Worm (Caenorhabditis elegans) whole organism, young adult: Measurements from ENCODE around the gene ZK666.2.

Source experiments
- F33H1.4 ChIP-seq: fragments of 200-800 bp; sonication (Bioruptor generic); IDR thresholded peaks from 2 replicates; pipeline ENCODE4 v1.3.6; 2022; ENCODE audit warnings: missing genetic modification reagents, missing genetic modification characterization, missing compliant biosample characterization
- F39B2.1 ChIP-seq: fragments of 200-800 bp; sonication (Bioruptor generic); IDR thresholded peaks from 2 replicates; pipeline ENCODE4 v1.3.6; 2022; ENCODE audit warnings: missing genetic modification reagents, missing genetic modification characterization, missing compliant biosample characterization
- K11D2.4 ChIP-seq: fragments of 200-800 bp; sonication (Bioruptor generic); IDR thresholded peaks from 2 replicates; pipeline ENCODE4 v1.3.6; 2022; ENCODE audit warnings: missing genetic modification reagents, missing genetic modification characterization, missing compliant biosample characterization
- Y56A3A.18 ChIP-seq: fragments of 200-800 bp; sonication (Bioruptor generic); IDR thresholded peaks from 2 replicates; pipeline ENCODE4 v1.3.6; 2022; ENCODE audit warnings: missing genetic modification reagents, missing genetic modification characterization, missing compliant biosample characterization
- Y95B8A.8 ChIP-seq: fragments of 200-800 bp; sonication (Bioruptor generic); IDR thresholded peaks from 2 replicates; pipeline ENCODE4 v1.3.6; 2022; ENCODE audit warnings: missing genetic modification reagents, missing genetic modification characterization, missing compliant biosample characterization
- ama-1 ChIP-seq, 3 experiments: fragments of 150-350 bp in 1 of 3; sonication (generic microtip) in 2 of 3; optimal IDR thresholded peaks; 2 replicates each; lab custom pipeline; 2014 to 2018; ENCODE audit warnings: missing biosample characterization in 2 of 3, missing genetic modification characterization in 2 of 3, missing genetic modification reagents in 2 of 3
- aptf-3 ChIP-seq: fragments of 200-800 bp; sonication (Bioruptor generic); IDR thresholded peaks from 2 replicates; pipeline ENCODE4 v1.3.6; 2022; ENCODE audit warnings: missing genetic modification characterization, missing compliant biosample characterization
- attf-3 ChIP-seq: fragments of 200-800 bp; sonication (Bioruptor generic); conservative IDR thresholded peaks from 2 replicates; pipeline ENCODE4 v1.3.6; 2022; ENCODE audit warnings: missing genetic modification reagents, missing genetic modification characterization, missing compliant biosample characterization
- attf-6 ChIP-seq: fragments of 200-800 bp; sonication (Bioruptor generic); IDR thresholded peaks from 2 replicates; pipeline ENCODE4 v1.3.6; 2022; ENCODE audit warnings: missing genetic modification reagents, missing genetic modification characterization, missing compliant biosample characterization
- ceh-40 ChIP-seq: fragments of 200-800 bp; sonication (Bioruptor generic); IDR thresholded peaks from 2 replicates; pipeline ENCODE4 v1.3.6; 2022; ENCODE audit warnings: missing genetic modification characterization, missing compliant biosample characterization
- die-1 ChIP-seq: sonication (generic microtip); optimal IDR thresholded peaks from 2 replicates; lab custom pipeline; 2016; ENCODE audit warnings: missing genotype, mild to moderate bottlenecking, missing genetic modification characterization, missing compliant biosample characterization
- dox-1 ChIP-seq: fragments of 200-800 bp; sonication (Bioruptor generic); IDR thresholded peaks from 2 replicates; pipeline ENCODE4 v1.3.6; 2022; ENCODE audit warnings: missing genetic modification reagents, missing genetic modification characterization, missing compliant biosample characterization
- dpff-1 ChIP-seq: sonication (generic microtip); optimal IDR thresholded peaks from 2 replicates; lab custom pipeline; 2017; ENCODE audit warnings: mild to moderate bottlenecking, missing genetic modification characterization, missing compliant biosample characterization
- efl-1 ChIP-seq: fragments of 150-350 bp; optimal IDR thresholded peaks from 2 replicates; lab custom pipeline; 2014; ENCODE audit warnings: missing biosample characterization, missing genetic modification reagents, missing genetic modification characterization
- lin-35 ChIP-seq, 3 experiments: fragments of 150-350 bp in 2 of 3; sonication (generic microtip) in 1 of 3; optimal IDR thresholded peaks; 2 replicates each; lab custom pipeline; 2014 to 2018; ENCODE audit warnings: missing biosample characterization in 3 of 3, missing genetic modification characterization in 3 of 3, missing genetic modification reagents in 3 of 3
- lir-1 ChIP-seq: fragments of 200-800 bp; sonication (Bioruptor generic); conservative IDR thresholded peaks from 2 replicates; pipeline ENCODE4 v1.3.6; 2022; ENCODE audit warnings: missing genetic modification reagents, missing genetic modification characterization, missing compliant biosample characterization
- lsy-27 ChIP-seq: sonication (generic microtip); optimal IDR thresholded peaks from 2 replicates; lab custom pipeline; 2017; ENCODE audit warnings: missing genetic modification characterization, mild to moderate bottlenecking, missing compliant biosample characterization, antibody characterized with exemption, missing genotype, borderline replicate concordance; ENCODE audit not compliant: insufficient read depth
- madf-6 ChIP-seq: fragments of 200-800 bp; sonication (Bioruptor generic); IDR thresholded peaks from 2 replicates; pipeline ENCODE4 v1.3.6; 2022; ENCODE audit warnings: missing genetic modification reagents, missing genetic modification characterization, missing compliant biosample characterization
- nhr-179 ChIP-seq: sonication (generic microtip); optimal IDR thresholded peaks from 2 replicates; lab custom pipeline; 2016; ENCODE audit warnings: mild to moderate bottlenecking, missing genetic modification characterization, missing compliant biosample characterization
- nhr-80 ChIP-seq: sonication (generic microtip); optimal IDR thresholded peaks from 2 replicates; lab custom pipeline; 2016; ENCODE audit warnings: missing genetic modification characterization, missing compliant biosample characterization
- pbrm-1 ChIP-seq: fragments of 200-800 bp; sonication (Bioruptor generic); IDR thresholded peaks from 2 replicates; pipeline ENCODE4 v1.3.6; 2022; ENCODE audit warnings: missing genetic modification reagents, missing genetic modification characterization, missing compliant biosample characterization
- rcor-1 ChIP-seq: fragments of 200-800 bp; sonication (Bioruptor generic); IDR thresholded peaks from 2 replicates; pipeline ENCODE4 v1.3.6; 2022; ENCODE audit warnings: missing genetic modification reagents, missing genetic modification characterization, missing compliant biosample characterization
- snpc-1.3 ChIP-seq: sonication (generic microtip); optimal IDR thresholded peaks from 2 replicates; lab custom pipeline; 2017; ENCODE audit warnings: missing genetic modification characterization, mild to moderate bottlenecking, missing compliant biosample characterization, antibody characterized with exemption, moderate library complexity, missing genotype, missing genetic modification reagents; ENCODE audit not compliant: insufficient read depth
- snpc-3.4 ChIP-seq: sonication (generic microtip); optimal IDR thresholded peaks from 2 replicates; lab custom pipeline; 2017; ENCODE audit warnings: missing genetic modification characterization, mild to moderate bottlenecking, missing compliant biosample characterization, antibody characterized with exemption, moderate library complexity, missing genotype, missing genetic modification reagents
- snpc-4 ChIP-seq, 5 experiments: fragments of 150-350 bp in 1 of 5; sonication (generic microtip) in 4 of 5; optimal IDR thresholded peaks; 2 replicates each; lab custom pipeline; 2014 to 2018; ENCODE audit warnings: missing genetic modification characterization in 5 of 5, missing biosample characterization in 3 of 5, antibody characterized with exemption in 2 of 5, mild to moderate bottlenecking in 2 of 5, missing compliant biosample characterization in 2 of 5, missing genotype in 2 of 5, moderate library complexity in 2 of 5, missing genetic modification reagents in 1 of 5
- somi-1 ChIP-seq: fragments of 200-800 bp; sonication (Bioruptor generic); optimal IDR thresholded peaks from 2 replicates; lab custom pipeline; 2018; ENCODE audit warnings: mild to moderate bottlenecking, missing genetic modification characterization, missing compliant biosample characterization
- tbp1 ChIP-seq: fragments of 200-800 bp; sonication (Bioruptor generic); optimal IDR thresholded peaks from 2 replicates; lab custom pipeline; 2018; ENCODE audit warnings: mild to moderate bottlenecking, missing genetic modification characterization, missing compliant biosample characterization
- tbx-9 ChIP-seq: sonication (generic microtip); optimal IDR thresholded peaks from 2 replicates; lab custom pipeline; 2016; ENCODE audit warnings: borderline replicate concordance, missing genetic modification characterization, inconsistent platforms, missing compliant biosample characterization
- unc-130 ChIP-seq: sonication (generic microtip); optimal IDR thresholded peaks from 2 replicates; lab custom pipeline; 2016; ENCODE audit warnings: missing genetic modification reagents, missing genetic modification characterization, missing compliant biosample characterization
- xnd-1 ChIP-seq: sonication (generic microtip); optimal IDR thresholded peaks from 2 replicates; lab custom pipeline; 2016; ENCODE audit warnings: missing genotype, missing genetic modification reagents, missing genetic modification characterization, missing compliant biosample characterization

The ZK666.2 gene

ce11 chrII:10471247-10471646 is 443 bp downstream of the ZK666.2 start, which contains the start of gene ZK666.1:
ZK666.1 (minus strand) TSS chrII:10471347.
- TF ChIP-seq snpc-1.3 (tag; lab: Kevin White, UChicago) (no peak), snpc-3.4 (tag; lab: Kevin White, UChicago) (no peak), tbx-9 (tag; lab: Kevin White, UChicago) (no peak)

ce11 chrII:10470159-10470558 is 1.5 kb downstream of the ZK666.2 start, which contains the start of gene clec-143:
clec-143 (minus strand) TSS chrII:10470297.
- TF ChIP-seq lsy-27 (no peak), ama-1 (optimal IDR thresholded peaks at IDR 0.05; lab: Kevin White, UChicago) (no peak), ama-1 (GFP tag; optimal IDR thresholded peaks at IDR 0.05; lab: Kevin White, UChicago) (no peak), attf-3 (GFP tag; lab: Robert Waterston, UW) (no peak), nhr-80 (tag; lab: Kevin White, UChicago) (peak; percentile 61), aptf-3 (GFP tag; lab: Robert Waterston, UW) (no peak), madf-6 (GFP tag; lab: Robert Waterston, UW) (no peak), F39B2.1 (GFP tag; lab: Robert Waterston, UW) (no peak), somi-1 (GFP tag; lab: Kevin White, UChicago) (no peak)

ce11 chrII:10466552-10466951 is 5.1 kb downstream of the ZK666.2 start, which contains the start of gene tnc-2:
tnc-2 (plus strand) TSS chrII:10466852.
- TF ChIP-seq efl-1 (GFP tag; lab: Kevin White, UChicago), result no peak
- no peak for TF ChIP-seq nhr-179 (tag; lab: Kevin White, UChicago)
- no peak for TF ChIP-seq snpc-4 (GFP tag; optimal IDR thresholded peaks at IDR 0.05; lab: Kevin White, UChicago)
- TF ChIP-seq snpc-4 (tag; optimal IDR thresholded peaks at IDR 0.05; lab: Kevin White, UChicago), result no peak
- TF ChIP-seq F33H1.4, result no peak
- TF ChIP-seq K11D2.4 (GFP tag; lab: Robert Waterston, UW), result no peak
- no peak for TF ChIP-seq pbrm-1 (GFP tag; lab: Robert Waterston, UW)
- no peak for TF ChIP-seq nhr-80 (tag; lab: Kevin White, UChicago)
- TF ChIP-seq lsy-27, result no peak
- no peak for TF ChIP-seq rcor-1 (GFP tag; lab: Robert Waterston, UW)
- TF ChIP-seq die-1 (tag; lab: Kevin White, UChicago), result no peak
- TF ChIP-seq unc-130 (GFP tag; lab: Kevin White, UChicago), result no peak
- no peak for TF ChIP-seq lir-1
- no peak for TF ChIP-seq dox-1
- TF ChIP-seq xnd-1, result no peak

- TF ChIP-seq lin-35 (GFP tag; optimal IDR thresholded peaks at IDR 0.05; lab: Kevin White, UChicago), result no peak
- TF ChIP-seq aptf-3 (GFP tag; lab: Robert Waterston, UW), result no peak
- TF ChIP-seq ceh-40 (GFP tag; lab: Robert Waterston, UW), result no peak
- no peak for TF ChIP-seq xnd-1
- TF ChIP-seq Y95B8A.8, result no peak
- TF ChIP-seq dpff-1 (tag; lab: Kevin White, UChicago), result no peak
- no peak for TF ChIP-seq attf-6 (GFP tag; lab: Robert Waterston, UW)
- TF ChIP-seq Y56A3A.18 (GFP tag; lab: Robert Waterston, UW), result no peak
- TF ChIP-seq tbp1, result no peak
- TF ChIP-seq, all 124 proteins: peak for 0
These were observed 7.3 kb downstream of the ZK666.2 start, which contains the start of the genes ZK673.6 and sdz-37 for ce11 chrII:10464230-10464920. ZK673.6 (minus strand) TSS chrII:10464330. sdz-37 (plus strand) TSS chrII:10464870.
